Worm (Caenorhabditis elegans) whole organism, L1 larva: Measurements from ENCODE around the gene zchc-1A.
A peak's percentile ranks its signal among the peaks of the same experiment; 100 is the strongest.

Experiments used
- C16A3.4 ChIP-seq: fragments of 150-350 bp; optimal IDR thresholded peaks from 2 replicates; lab custom pipeline; 2014; ENCODE audit warnings: missing biosample characterization, missing genetic modification characterization
- F16B12.6 ChIP-seq: fragments of 150-350 bp; optimal IDR thresholded peaks from 2 replicates; lab custom pipeline; 2014; ENCODE audit warnings: missing biosample characterization, missing genetic modification characterization
- aly-2 ChIP-seq: fragments of 150-350 bp; optimal IDR thresholded peaks from 2 replicates; lab custom pipeline; 2014; ENCODE audit warnings: missing biosample characterization, missing genetic modification characterization
- ama-1 ChIP-seq: fragments of 150-350 bp; optimal IDR thresholded peaks from 2 replicates; lab custom pipeline; 2014
- blmp-1 ChIP-seq: fragments of 150-350 bp; optimal IDR thresholded peaks from 2 replicates; lab custom pipeline; 2014; ENCODE audit warnings: missing biosample characterization, missing genetic modification characterization
- ces-1 ChIP-seq: fragments of 150-350 bp; optimal IDR thresholded peaks from 2 replicates; lab custom pipeline; 2014; ENCODE audit warnings: missing biosample characterization, missing genetic modification reagents, missing genetic modification characterization
- dpl-1 ChIP-seq, 3 experiments: fragments of 150-350 bp in 2 of 3; sonication (generic microtip) in 1 of 3; optimal IDR thresholded peaks; 2 replicates each; lab custom pipeline; 2014 to 2017; ENCODE audit warnings: missing biosample characterization in 3 of 3, missing genetic modification characterization in 3 of 3, missing genetic modification reagents in 3 of 3
- dsc-1 ChIP-seq: sonication (generic microtip); optimal IDR thresholded peaks from 2 replicates; lab custom pipeline; 2016; ENCODE audit warnings: mild to moderate bottlenecking, missing genetic modification characterization, missing compliant biosample characterization
- efl-1 ChIP-seq, 4 experiments: fragments of 150-350 bp; optimal IDR thresholded peaks in 3 of 4; peaks in 1 of 4; 1 replicate in 1 of 4; 2 replicates in 3 of 4; lab custom pipeline; 2014; ENCODE audit warnings: missing biosample characterization in 2 of 4, missing genetic modification characterization in 2 of 4, missing genetic modification reagents in 2 of 4
- elt-2 ChIP-seq: sonication (generic microtip); optimal IDR thresholded peaks from 2 replicates; lab custom pipeline; 2016; ENCODE audit warnings: missing genetic modification characterization, mild to moderate bottlenecking, inconsistent platforms, missing compliant biosample characterization, missing genetic modification reagents
- fkh-4 ChIP-seq: sonication (generic microtip); optimal IDR thresholded peaks from 2 replicates; lab custom pipeline; 2016; ENCODE audit warnings: missing compliant biosample characterization, missing genetic modification characterization, borderline replicate concordance
- fkh-8 ChIP-seq: sonication (generic microtip); optimal IDR thresholded peaks from 2 replicates; lab custom pipeline; 2016; ENCODE audit warnings: mild to moderate bottlenecking, missing genetic modification characterization, missing compliant biosample characterization
- fos-1 ChIP-seq: fragments of 150-350 bp; optimal IDR thresholded peaks from 2 replicates; lab custom pipeline; 2014; ENCODE audit warnings: missing biosample characterization, missing genetic modification characterization
- isw-1 ChIP-seq: fragments of 200-800 bp; sonication (Bioruptor generic); IDR thresholded peaks from 2 replicates; pipeline ENCODE4 v1.3.6; 2022; ENCODE audit warnings: missing genetic modification characterization, missing compliant biosample characterization
- jun-1 ChIP-seq: fragments of 150-350 bp; optimal IDR thresholded peaks from 2 replicates; lab custom pipeline; 2014; ENCODE audit warnings: missing biosample characterization, missing genetic modification reagents, missing genetic modification characterization
- lin-14 ChIP-seq: fragments of 200-800 bp; sonication (Bioruptor generic); optimal IDR thresholded peaks from 2 replicates; lab custom pipeline; 2018; ENCODE audit warnings: mild to moderate bottlenecking, missing genetic modification characterization, moderate library complexity, missing compliant biosample characterization
- lin-15B ChIP-seq: fragments of 150-350 bp; sonication (generic microtip); optimal IDR thresholded peaks from 3 replicates; lab custom pipeline; 2014; ENCODE audit warnings: missing biosample characterization, missing genetic modification characterization
- lin-35 ChIP-seq, 2 experiments: fragments of 150-350 bp; optimal IDR thresholded peaks; 2 replicates each; lab custom pipeline; 2014; ENCODE audit warnings: missing biosample characterization in 2 of 2, missing genetic modification characterization in 2 of 2, missing genetic modification reagents in 2 of 2
- lir-3 ChIP-seq: sonication (generic microtip); optimal IDR thresholded peaks from 2 replicates; lab custom pipeline; 2016; ENCODE audit warnings: mild to moderate bottlenecking, missing genetic modification characterization, moderate library complexity, missing compliant biosample characterization; ENCODE audit not compliant: poor library complexity
- lsy-2 ChIP-seq, 2 experiments: fragments of 150-350 bp; optimal IDR thresholded peaks; 2 replicates each; lab custom pipeline; 2014; ENCODE audit warnings: missing biosample characterization in 2 of 2, missing genetic modification characterization in 2 of 2
- mef-2 ChIP-seq: fragments of 150-350 bp; optimal IDR thresholded peaks from 2 replicates; lab custom pipeline; 2014; ENCODE audit warnings: missing biosample characterization, missing genetic modification characterization
- mep-1 ChIP-seq: fragments of 150-350 bp; optimal IDR thresholded peaks from 2 replicates; lab custom pipeline; 2014; ENCODE audit warnings: missing biosample characterization, missing genetic modification characterization
- nhr-12 ChIP-seq: sonication (generic microtip); optimal IDR thresholded peaks from 2 replicates; lab custom pipeline; 2017; ENCODE audit warnings: missing biosample characterization, missing genetic modification characterization
- nhr-19 ChIP-seq: fragments of 200-800 bp; sonication (Bioruptor generic); conservative IDR thresholded peaks from 2 replicates; pipeline ENCODE4 v1.3.6; 2022; ENCODE audit warnings: missing genetic modification characterization, missing compliant biosample characterization
- nhr-47 ChIP-seq: sonication (generic microtip); optimal IDR thresholded peaks from 2 replicates; lab custom pipeline; 2016; ENCODE audit warnings: mild to moderate bottlenecking, missing genetic modification characterization, moderate library complexity, missing compliant biosample characterization
- nhr-71 ChIP-seq: sonication (generic microtip); optimal IDR thresholded peaks from 2 replicates; lab custom pipeline; 2016; ENCODE audit warnings: mild to moderate bottlenecking, missing genetic modification characterization, moderate library complexity, missing compliant biosample characterization
- nhr-85 ChIP-seq: sonication (generic microtip); peaks from one replicate; lab custom pipeline; 2016; ENCODE audit warnings: missing genetic modification characterization, inconsistent platforms, missing compliant biosample characterization
- nhr-90 ChIP-seq: sonication (generic microtip); optimal IDR thresholded peaks from 2 replicates; lab custom pipeline; 2016; ENCODE audit warnings: mild to moderate bottlenecking, missing genetic modification characterization, missing compliant biosample characterization; ENCODE audit not compliant: poor library complexity
- pag-3 ChIP-seq: sonication (generic microtip); optimal IDR thresholded peaks from 2 replicates; lab custom pipeline; 2017; ENCODE audit warnings: missing genetic modification characterization, mild to moderate bottlenecking, missing compliant biosample characterization, antibody characterized with exemption, borderline replicate concordance; ENCODE audit not compliant: insufficient read depth
- rnt-1 ChIP-seq: sonication (generic microtip); optimal IDR thresholded peaks from 2 replicates; lab custom pipeline; 2016; ENCODE audit warnings: mild to moderate bottlenecking, missing genetic modification characterization, moderate library complexity, missing compliant biosample characterization
- snpc-4 ChIP-seq: fragments of 150-350 bp; optimal IDR thresholded peaks from 2 replicates; lab custom pipeline; 2014; ENCODE audit warnings: missing biosample characterization, missing genetic modification characterization
- sox-4 ChIP-seq: sonication (generic microtip); optimal IDR thresholded peaks from 2 replicates; lab custom pipeline; 2016; ENCODE audit warnings: missing genetic modification characterization, missing compliant biosample characterization
- swsn-7 ChIP-seq: sonication (generic microtip); optimal IDR thresholded peaks from 2 replicates; lab custom pipeline; 2016; ENCODE audit warnings: missing genetic modification characterization, missing compliant biosample characterization
- unc-130 ChIP-seq: fragments of 150-350 bp; optimal IDR thresholded peaks from 2 replicates; lab custom pipeline; 2017; ENCODE audit warnings: missing biosample characterization, missing genetic modification characterization, inconsistent platforms
- unc-62 ChIP-seq: fragments of 150-350 bp; optimal IDR thresholded peaks from 2 replicates; lab custom pipeline; 2014; ENCODE audit warnings: missing biosample characterization, missing genetic modification reagents, missing genetic modification characterization
- unc-98 ChIP-seq: fragments of 200-800 bp; sonication (Bioruptor generic); IDR thresholded peaks from 2 replicates; pipeline ENCODE4 v1.3.6; 2022; ENCODE audit warnings: missing genetic modification characterization, missing compliant biosample characterization
- vab-15 ChIP-seq: sonication (generic microtip); optimal IDR thresholded peaks from 2 replicates; lab custom pipeline; 2017; ENCODE audit warnings: missing genotype, mild to moderate bottlenecking, missing genetic modification characterization, missing compliant biosample characterization

The zchc-1A gene

DNA sequence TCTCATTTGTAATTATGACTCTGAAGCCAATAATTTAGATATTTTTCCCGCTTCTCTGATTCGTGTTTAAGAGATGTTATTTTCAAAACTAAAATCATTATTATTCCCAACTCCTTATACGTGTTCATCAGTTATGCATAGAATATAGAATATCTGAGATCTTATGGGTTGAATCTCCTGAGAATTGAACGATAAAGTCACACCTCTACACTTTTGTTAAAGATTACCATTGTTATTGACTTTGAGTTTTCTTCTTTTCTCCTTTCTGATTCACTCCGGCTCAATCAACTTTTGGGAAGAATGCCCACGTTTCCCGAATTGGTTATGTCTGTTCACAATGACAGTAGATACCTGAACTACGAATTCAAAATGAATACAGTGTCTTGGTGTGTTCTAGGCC, 5.7 kb downstream of the zchc-1A start, which contains the start of gene sru-48:
sru-48 (plus strand) TSS at position 301 of the 400 bp plus-strand sequence.
- TF ChIP-seq efl-1 (optimal IDR thresholded peaks at IDR 0.05; lab: Kevin White, UChicago) (no peak), efl-1 (GFP tag; optimal IDR thresholded peaks at IDR 0.05 in 1 of 2; lab: Kevin White, UChicago) (peak in 1 of 2 experiments; percentile 4), elt-2 (no peak)
- TF ChIP-seq, all 84 proteins: peak for 1

DNA sequence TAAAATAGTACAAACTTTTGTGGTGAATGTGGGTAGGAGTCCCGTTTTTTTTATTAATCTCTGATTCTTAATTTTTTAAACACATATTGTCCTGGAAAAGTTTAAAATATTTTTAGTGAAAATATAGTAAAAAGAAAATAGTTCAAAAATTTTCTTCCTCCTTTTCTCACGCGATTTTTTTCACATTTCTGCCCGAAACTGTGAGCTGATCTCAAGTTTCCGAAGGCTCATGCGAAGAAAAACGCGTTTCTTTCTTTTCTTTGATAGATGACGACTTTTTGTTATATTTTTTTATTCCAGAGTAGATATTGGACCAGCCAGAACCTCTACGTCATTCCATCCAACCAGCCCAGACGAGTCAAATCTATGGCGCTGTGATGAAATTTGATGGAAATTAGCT, 9.8 kb downstream of the zchc-1A start, which contains the start of gene T03G11.9:
T03G11.9 (plus strand) TSS at position 301 of the 400 bp plus-strand sequence.
- TF ChIP-seq vab-15 (tag; lab: Kevin White, UChicago) = no peak
- TF ChIP-seq jun-1 (tag; lab: Kevin White, UChicago) = no peak
- no peak for TF ChIP-seq nhr-19 (GFP tag; lab: Robert Waterston, UW)
- no peak for TF ChIP-seq blmp-1 (tag; lab: Kevin White, UChicago)

DNA sequence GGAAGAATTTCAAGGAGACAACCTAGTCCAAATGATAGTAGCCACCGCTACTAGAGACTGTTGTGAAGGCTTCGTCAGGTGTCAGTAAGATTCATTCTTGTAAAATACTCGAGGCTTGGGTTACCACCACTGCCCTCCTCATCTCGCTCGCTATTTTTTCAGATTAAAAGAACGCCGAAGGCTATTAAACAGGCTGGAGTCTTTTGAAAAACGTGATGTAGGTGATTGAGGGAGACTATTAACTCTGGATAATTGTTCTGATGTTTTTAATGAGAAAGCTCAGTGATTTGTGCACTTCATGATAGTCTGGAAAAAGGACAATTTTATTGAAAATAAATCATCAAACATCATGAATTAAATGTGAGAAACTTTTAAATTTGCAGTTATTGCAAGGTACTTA, 14.8 kb downstream of the zchc-1A start, which contains the start of gene zig-6:
zig-6 (minus strand) TSS at position 101 of the 400 bp plus-strand sequence.
- no peak for TF ChIP-seq swsn-7 (tag; lab: Kevin White, UChicago)
- peak; percentile 39 for TF ChIP-seq rnt-1 (tag; lab: Kevin White, UChicago)
- TF ChIP-seq, all 84 proteins: peak for 1

DNA sequence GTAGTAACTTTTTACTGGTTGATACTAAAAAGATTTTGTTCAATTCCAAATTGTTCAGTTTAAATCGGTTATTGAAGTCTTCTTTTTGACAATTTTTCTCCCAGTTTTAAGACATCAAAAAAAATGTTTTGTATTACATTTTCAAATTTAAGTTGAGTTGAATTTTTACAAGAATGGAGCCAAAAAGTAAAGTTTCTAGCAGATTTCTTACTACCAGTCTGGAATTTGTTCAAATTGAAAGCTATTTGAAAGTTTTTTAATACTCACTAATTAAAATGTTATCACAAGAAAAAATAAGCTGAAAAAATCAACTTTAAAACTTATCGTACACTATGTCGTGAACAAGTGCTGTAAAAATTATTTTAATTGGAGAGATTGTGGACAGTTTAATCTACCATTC, 15.9 kb downstream of the zchc-1A start:
- TF ChIP-seq nhr-19 (GFP tag; lab: Robert Waterston, UW) (no peak), unc-130 (tag; lab: Kevin White, UChicago) (no peak), unc-62 (GFP tag; lab: Kevin White, UChicago) (no peak), fos-1 (tag; lab: Kevin White, UChicago) (no peak), nhr-47 (tag; lab: Kevin White, UChicago) (no peak), rnt-1 (tag; lab: Kevin White, UChicago) (no peak), lin-35 (GFP tag; optimal IDR thresholded peaks at IDR 0.05; lab: Kevin White, UChicago) (no peak), elt-2 (no peak), mep-1 (tag; lab: Kevin White, UChicago) (no peak), F16B12.6 (tag; lab: Kevin White, UChicago) (no peak), lin-14 (GFP tag; lab: Kevin White, UChicago) (no peak), snpc-4 (tag; lab: Kevin White, UChicago) (no peak)

DNA sequence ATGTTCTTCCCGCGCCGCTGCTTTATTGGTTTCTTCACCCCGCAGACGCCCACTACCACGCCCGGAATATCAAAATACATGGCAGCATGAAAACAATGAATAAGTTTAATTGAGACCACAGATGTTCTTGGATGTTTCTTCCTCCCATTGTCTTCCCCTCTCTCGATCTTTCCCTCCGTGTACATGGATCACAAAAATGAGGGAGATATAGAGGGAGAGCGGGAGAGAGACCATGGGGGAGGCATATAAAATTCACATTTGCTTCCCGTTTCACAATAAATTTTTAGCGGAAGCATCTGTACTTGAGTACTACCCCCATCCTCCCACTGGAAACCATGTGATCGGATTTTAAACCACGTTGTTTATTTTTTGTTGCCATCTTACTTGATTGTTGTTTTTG, 19.2 kb downstream of the zchc-1A start:
- TF ChIP-seq fkh-4 (peak; percentile 64), dsc-1 (tag; lab: Kevin White, UChicago) (peak; percentile 94), efl-1 (optimal IDR thresholded peaks at IDR 0.05; lab: Kevin White, UChicago) (no peak), efl-1 (GFP tag; optimal IDR thresholded peaks at IDR 0.05 in 1 of 2; lab: Kevin White, UChicago) (peak in 1 of 2 experiments; percentile 18), lin-14 (GFP tag; lab: Kevin White, UChicago) (peak; percentile 18), unc-62 (GFP tag; lab: Kevin White, UChicago) (no peak), nhr-12 (tag; lab: Kevin White, UChicago) (no peak)
- TF ChIP-seq, all 84 proteins: peak for 4

DNA sequence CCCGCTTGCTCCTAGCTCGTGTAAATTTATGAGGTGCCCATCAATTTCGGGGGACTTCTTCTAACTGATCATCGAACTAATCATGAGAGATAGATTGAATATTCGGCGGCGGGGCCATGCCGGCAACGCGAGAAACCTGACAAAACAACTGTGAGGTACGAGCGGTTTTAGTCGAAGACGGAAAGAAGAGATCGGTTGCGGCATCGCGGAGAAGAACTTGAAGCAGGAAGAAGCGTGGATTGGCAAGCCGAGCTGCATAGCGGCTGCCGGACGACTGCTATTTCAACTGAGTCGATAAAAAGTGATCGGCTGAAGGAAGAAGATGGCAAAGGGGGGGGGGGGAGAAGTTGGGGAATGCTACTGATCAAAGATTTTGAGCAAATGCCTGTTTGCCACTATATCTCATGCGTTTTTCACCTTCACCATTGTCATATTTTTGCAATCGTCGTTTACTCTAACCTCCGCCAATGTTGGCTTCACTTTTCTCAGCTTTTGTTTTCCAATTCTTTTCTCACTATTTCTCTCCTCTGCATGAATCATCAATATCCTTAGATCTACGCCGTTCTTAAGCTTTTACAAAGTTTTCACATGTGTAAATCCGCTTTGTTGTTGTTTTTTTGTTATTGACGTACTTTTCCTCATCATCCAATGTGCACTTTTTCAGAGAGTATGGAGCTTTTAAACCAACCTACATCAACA, 21.4 kb downstream of the zchc-1A start, which contains the start of gene pqn-62:
pqn-62 (plus strand) TSS at position 649 of the 699 bp plus-strand sequence.
- TF ChIP-seq lin-35 (GFP tag; optimal IDR thresholded peaks at IDR 0.05; lab: Kevin White, UChicago) = no peak
- TF ChIP-seq rnt-1 (tag; lab: Kevin White, UChicago) = no peak
- TF ChIP-seq sox-4 (tag; lab: Kevin White, UChicago) = no peak
- no peak for TF ChIP-seq elt-2
- peak; percentile 65 for TF ChIP-seq pag-3 (tag; lab: Kevin White, UChicago)
- TF ChIP-seq isw-1 = no peak
- peak; percentile 43 for TF ChIP-seq nhr-71 (tag; lab: Kevin White, UChicago)
- peak; percentile 59 for TF ChIP-seq lin-14 (GFP tag; lab: Kevin White, UChicago)

DNA sequence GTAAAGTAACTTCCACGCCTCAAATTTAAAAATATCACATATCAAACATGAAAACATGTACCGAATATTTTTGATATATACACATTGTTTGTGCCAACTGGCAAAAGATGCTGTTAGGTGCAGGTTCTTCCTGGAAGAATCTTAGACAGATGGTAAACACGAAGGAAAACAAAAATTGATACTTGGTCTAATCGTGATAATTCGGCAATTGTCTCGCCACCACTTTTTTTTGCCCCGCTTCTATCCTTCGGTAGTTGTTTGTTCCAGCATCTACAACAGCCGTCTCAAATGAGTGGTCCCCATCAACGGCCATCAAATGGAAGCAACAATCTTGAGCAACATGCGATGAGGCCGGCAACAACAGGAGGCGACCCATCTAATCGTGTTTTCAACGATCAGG, 23.3 kb downstream of the zchc-1A start:
- TF ChIP-seq lsy-2 (tag; optimal IDR thresholded peaks at IDR 0.05; lab: Kevin White, UChicago) = no peak
- peak; percentile 28 for TF ChIP-seq nhr-71 (tag; lab: Kevin White, UChicago)
- no peak for TF ChIP-seq unc-98
- TF ChIP-seq ama-1 (lab: Kevin White, UChicago) = no peak
- no peak for TF ChIP-seq dpl-1 (GFP tag; optimal IDR thresholded peaks at IDR 0.05; lab: Kevin White, UChicago)
- no peak for TF ChIP-seq nhr-90 (tag; lab: Kevin White, UChicago)
- no peak for TF ChIP-seq fkh-8 (tag; lab: Kevin White, UChicago)
- TF ChIP-seq aly-2 (tag; lab: Kevin White, UChicago) = no peak
- TF ChIP-seq lir-3 (tag; lab: Kevin White, UChicago) = no peak
- TF ChIP-seq ces-1 (GFP tag; lab: Kevin White, UChicago) = no peak
- no peak for TF ChIP-seq C16A3.4 (tag; lab: Kevin White, UChicago)
- TF ChIP-seq fkh-4 = no peak
- no peak for TF ChIP-seq lin-35 (GFP tag; optimal IDR thresholded peaks at IDR 0.05; lab: Kevin White, UChicago)
- TF ChIP-seq mef-2 (tag; lab: Kevin White, UChicago) = no peak
- no peak for TF ChIP-seq lin-15B (tag; lab: Kevin White, UChicago)
- no peak for TF ChIP-seq nhr-85 (tag; lab: Kevin White, UChicago)
